Fruit fly (Drosophila melanogaster): ENCODE measurements around the gene Atu.

dm6 chr3R:5612372-5613113 is 615 bp upstream of the Atu start, which contains the start of gene Rga:
- TF ChIP-seq dl (GFP tag; optimal IDR thresholded peaks at IDR 0.05; ENCODE audit: insufficient read depth in 1 of 2, partially characterized antibody in 2 of 2) = no peak
- TF ChIP-seq Hr78 (GFP tag; optimal IDR thresholded peaks at IDR 0.05) = no peak
- no peak for TF ChIP-seq lola (GFP tag; optimal IDR thresholded peaks at IDR 0.05)
- no peak for TF ChIP-seq jim (GFP tag; optimal IDR thresholded peaks at IDR 0.05)
- TF ChIP-seq Dfd (GFP tag; optimal IDR thresholded peaks at IDR 0.05) = no peak
- TF ChIP-seq HLH106 (tag; optimal IDR thresholded peaks at IDR 0.05) = no peak
- no peak for TF ChIP-seq GATAd (GFP tag; optimal IDR thresholded peaks at IDR 0.05)
- TF ChIP-seq Abd-B (GFP tag; optimal IDR thresholded peaks at IDR 0.05) = no peak
- no peak for TF ChIP-seq CG9705 (GFP tag; optimal IDR thresholded peaks at IDR 0.05)
- peak; percentile 24 for TF ChIP-seq psq (GFP tag; optimal IDR thresholded peaks at IDR 0.05)
- TF ChIP-seq rgr (GFP tag; optimal IDR thresholded peaks at IDR 0.05) = no peak
- no peak for TF ChIP-seq br (GFP tag; optimal IDR thresholded peaks at IDR 0.05)
- TF ChIP-seq pan (optimal IDR thresholded peaks at IDR 0.05) = no peak

All from whole organism, wandering third instar larva.